Worm (Caenorhabditis elegans): ENCODE data around the gene dmsr-12.

DNA sequence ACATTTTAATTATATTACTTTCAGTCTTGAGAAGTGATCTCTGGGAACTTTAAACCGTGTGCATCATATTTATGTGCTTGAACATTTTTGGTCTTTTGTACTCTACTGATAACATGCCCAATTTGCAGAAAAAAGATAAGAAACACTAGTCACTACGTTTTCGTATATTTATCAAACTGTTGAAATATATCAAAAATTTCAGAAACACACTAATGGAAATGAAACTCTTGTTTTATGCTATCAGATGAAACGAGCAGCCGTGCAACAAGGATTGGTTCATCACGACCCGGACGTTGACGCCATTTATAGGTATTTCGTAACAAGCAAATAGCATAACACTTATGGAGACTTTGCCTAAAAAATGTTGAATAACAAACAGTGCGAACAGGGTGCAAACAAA lies 17.2 kb upstream of the dmsr-12 start:
- TF ChIP-seq mdl-1 (tag; optimal IDR thresholded peaks at IDR 0.05) (no peak), sox-4 (tag; optimal IDR thresholded peaks at IDR 0.05) (no peak), ama-1 (optimal IDR thresholded peaks at IDR 0.05) (no peak), fkh-10 (GFP tag; optimal IDR thresholded peaks at IDR 0.05) (no peak)
